Worm (Caenorhabditis elegans) whole organism, late embryonic: ENCODE results near the gene sod-4.

Source experiments
- F13H6.1 ChIP-seq: sonication (generic microtip); optimal IDR thresholded peaks from 2 replicates; lab custom pipeline; 2016; ENCODE audit warnings: missing genetic modification characterization, missing compliant biosample characterization
- K02D7.2 ChIP-seq: sonication (generic microtip); optimal IDR thresholded peaks from 2 replicates; lab custom pipeline; 2017; ENCODE audit warnings: mild to moderate bottlenecking, missing genetic modification characterization, missing compliant biosample characterization
- K09A11.1 ChIP-seq: sonication (generic microtip); optimal IDR thresholded peaks from 2 replicates; lab custom pipeline; 2017; ENCODE audit warnings: antibody characterized with exemption, mild to moderate bottlenecking, missing genetic modification characterization, missing compliant biosample characterization; ENCODE audit not compliant: insufficient read depth
- T23F11.4 ChIP-seq: fragments of 200-800 bp; sonication (Bioruptor generic); optimal IDR thresholded peaks from 2 replicates; lab custom pipeline; 2018; ENCODE audit warnings: mild to moderate bottlenecking, missing genetic modification characterization, missing compliant biosample characterization
- Y22D7AL.16 ChIP-seq: sonication (generic microtip); optimal IDR thresholded peaks from 2 replicates; lab custom pipeline; 2016; ENCODE audit warnings: missing genetic modification characterization, missing compliant biosample characterization
- ceh-14 ChIP-seq: sonication (generic microtip); optimal IDR thresholded peaks from 2 replicates; lab custom pipeline; 2016; ENCODE audit warnings: missing genotype, missing genetic modification characterization, missing compliant biosample characterization
- ceh-2 ChIP-seq: sonication (generic microtip); optimal IDR thresholded peaks from 2 replicates; lab custom pipeline; 2016; ENCODE audit warnings: missing genotype, missing genetic modification characterization, missing compliant biosample characterization
- ceh-30 ChIP-seq: fragments of 150-350 bp; optimal IDR thresholded peaks from 2 replicates; lab custom pipeline; 2014; ENCODE audit warnings: missing biosample characterization, missing genetic modification characterization
- ceh-31 ChIP-seq: sonication (generic microtip); optimal IDR thresholded peaks from 2 replicates; lab custom pipeline; 2016; ENCODE audit warnings: missing genetic modification characterization, missing compliant biosample characterization
- ceh-45 ChIP-seq: fragments of 200-800 bp; sonication (Bioruptor generic); IDR thresholded peaks from 2 replicates; pipeline ENCODE4 v1.3.6; 2022; ENCODE audit warnings: missing genetic modification reagents, missing genetic modification characterization, missing compliant biosample characterization
- ceh-48 ChIP-seq: sonication (generic microtip); optimal IDR thresholded peaks from 2 replicates; lab custom pipeline; 2016; ENCODE audit warnings: missing genetic modification characterization, inconsistent platforms, missing compliant biosample characterization
- ceh-6 ChIP-seq: fragments of 200-800 bp; sonication (Bioruptor generic); optimal IDR thresholded peaks from 2 replicates; lab custom pipeline; 2018; ENCODE audit warnings: mild to moderate bottlenecking, missing genetic modification characterization, missing compliant biosample characterization
- elt-2 ChIP-seq: sonication (generic microtip); optimal IDR thresholded peaks from 2 replicates; lab custom pipeline; 2016; ENCODE audit warnings: missing genetic modification reagents, missing genetic modification characterization, missing compliant biosample characterization
- elt-4 ChIP-seq: sonication (generic microtip); optimal IDR thresholded peaks from 2 replicates; lab custom pipeline; 2016; ENCODE audit warnings: missing genetic modification characterization, missing compliant biosample characterization
- ets-4 ChIP-seq: sonication (generic microtip); optimal IDR thresholded peaks from 2 replicates; lab custom pipeline; 2016; ENCODE audit warnings: missing genetic modification characterization, missing compliant biosample characterization
- eyg-1 ChIP-seq: sonication (generic microtip); optimal IDR thresholded peaks from 2 replicates; lab custom pipeline; 2016; ENCODE audit warnings: missing genotype, missing genetic modification characterization, missing compliant biosample characterization
- gmeb-2 ChIP-seq: sonication (generic microtip); optimal IDR thresholded peaks from 2 replicates; lab custom pipeline; 2016; ENCODE audit warnings: missing genetic modification characterization, inconsistent platforms, missing compliant biosample characterization
- hlh-15 ChIP-seq: sonication (generic microtip); optimal IDR thresholded peaks from 2 replicates; lab custom pipeline; 2016; ENCODE audit warnings: missing genetic modification characterization, missing compliant biosample characterization
- hlh-6 ChIP-seq: sonication (generic microtip); optimal IDR thresholded peaks from 2 replicates; lab custom pipeline; 2016; ENCODE audit warnings: missing genotype, missing genetic modification characterization, missing compliant biosample characterization
- hlh-8 ChIP-seq: sonication (generic microtip); optimal IDR thresholded peaks from 2 replicates; lab custom pipeline; 2016; ENCODE audit warnings: missing genotype, missing genetic modification characterization, missing compliant biosample characterization
- lim-6 ChIP-seq: sonication (generic microtip); optimal IDR thresholded peaks from 2 replicates; lab custom pipeline; 2016; ENCODE audit warnings: missing genetic modification characterization, missing compliant biosample characterization
- lin-11 ChIP-seq: fragments of 200-800 bp; sonication (Bioruptor generic); optimal IDR thresholded peaks from 2 replicates; lab custom pipeline; 2018; ENCODE audit warnings: mild to moderate bottlenecking, missing genetic modification characterization, missing compliant biosample characterization
- madf-2 ChIP-seq: sonication (generic microtip); optimal IDR thresholded peaks from 2 replicates; lab custom pipeline; 2017; ENCODE audit warnings: missing genetic modification characterization, missing compliant biosample characterization
- nhr-11 ChIP-seq: fragments of 150-350 bp; optimal IDR thresholded peaks from 2 replicates; lab custom pipeline; 2014; ENCODE audit warnings: missing biosample characterization, missing genetic modification characterization
- ref-2 ChIP-seq: sonication (generic microtip); optimal IDR thresholded peaks from 2 replicates; lab custom pipeline; 2016; ENCODE audit warnings: missing genetic modification characterization, missing compliant biosample characterization
- rnt-1 ChIP-seq: sonication (generic microtip); optimal IDR thresholded peaks from 2 replicates; lab custom pipeline; 2016; ENCODE audit warnings: missing genetic modification characterization, missing compliant biosample characterization
- sox-4 ChIP-seq: sonication (generic microtip); optimal IDR thresholded peaks from 2 replicates; lab custom pipeline; 2017; ENCODE audit warnings: mild to moderate bottlenecking, missing genetic modification characterization, inconsistent platforms, missing compliant biosample characterization
- syd-9 ChIP-seq: sonication (generic microtip); optimal IDR thresholded peaks from 2 replicates; lab custom pipeline; 2016; ENCODE audit warnings: mild to moderate bottlenecking, missing genetic modification characterization, moderate library complexity, missing compliant biosample characterization
- unc-42 ChIP-seq: sonication (generic microtip); optimal IDR thresholded peaks from 2 replicates; lab custom pipeline; 2016; ENCODE audit warnings: missing genotype, missing genetic modification characterization, missing compliant biosample characterization
- unc-55 ChIP-seq: sonication (generic microtip); optimal IDR thresholded peaks from 2 replicates; lab custom pipeline; 2017; ENCODE audit warnings: missing biosample characterization, missing genetic modification reagents, missing genetic modification characterization
- zip-5 ChIP-seq: sonication (generic microtip); optimal IDR thresholded peaks from 2 replicates; lab custom pipeline; 2016; ENCODE audit warnings: missing genetic modification characterization, missing compliant biosample characterization

The sod-4 gene

ce11 chrIII:9474501-9474900 is 25.7 kb downstream of the sod-4 start:
- TF ChIP-seq elt-2 (tag; lab: Kevin White, UChicago) (peak; percentile 1), T23F11.4 (GFP tag; lab: Kevin White, UChicago) (no peak), ceh-30 (tag; lab: Kevin White, UChicago) (no peak), F13H6.1 (tag; lab: Kevin White, UChicago) (no peak), gmeb-2 (tag; lab: Kevin White, UChicago) (no peak)

- TF ChIP-seq sox-4 (no peak), nhr-11 (tag; lab: Kevin White, UChicago) (no peak), unc-55 (GFP tag; lab: Kevin White, UChicago) (no peak), syd-9 (no peak), elt-4 (tag; lab: Kevin White, UChicago) (no peak), ets-4 (no peak), hlh-8 (tag; lab: Kevin White, UChicago) (no peak), eyg-1 (tag; lab: Kevin White, UChicago) (no peak)
Measured at ce11 chrIII:9472464-9472863, 27.7 kb downstream of the sod-4 start.

ce11 chrIII:9471996-9472395 is 28.2 kb downstream of the sod-4 start:
- no peak for TF ChIP-seq eyg-1 (tag; lab: Kevin White, UChicago)
- no peak for TF ChIP-seq ceh-31
- TF ChIP-seq ceh-48, result no peak
- no peak for TF ChIP-seq hlh-6 (tag; lab: Kevin White, UChicago)
- no peak for TF ChIP-seq hlh-15
- no peak for TF ChIP-seq ceh-14 (tag; lab: Kevin White, UChicago)
- no peak for TF ChIP-seq ref-2 (tag; lab: Kevin White, UChicago)
- no peak for TF ChIP-seq ceh-45 (GFP tag; lab: Robert Waterston, UW)
- TF ChIP-seq Y22D7AL.16 (tag; lab: Kevin White, UChicago), result no peak
- TF ChIP-seq syd-9, result no peak
- no peak for TF ChIP-seq zip-5 (tag; lab: Kevin White, UChicago)
- no peak for TF ChIP-seq madf-2
- no peak for TF ChIP-seq lin-11 (tag; lab: Kevin White, UChicago)
- no peak for TF ChIP-seq ceh-6 (GFP tag; lab: Kevin White, UChicago)
- TF ChIP-seq gmeb-2 (tag; lab: Kevin White, UChicago), result no peak
- no peak for TF ChIP-seq unc-55 (GFP tag; lab: Kevin White, UChicago)
- TF ChIP-seq K09A11.1 (tag; lab: Kevin White, UChicago), result no peak
- TF ChIP-seq ceh-30 (tag; lab: Kevin White, UChicago), result no peak
- no peak for TF ChIP-seq lim-6
- TF ChIP-seq K02D7.2 (tag; lab: Kevin White, UChicago), result no peak

ce11 chrIII:9467857-9468256 is 32.3 kb downstream of the sod-4 start, which contains the start of gene tag-342:
tag-342 (plus strand) TSS chrIII:9468157.
- TF ChIP-seq K09A11.1 (tag; lab: Kevin White, UChicago), result no peak

ce11 chrIII:9467095-9467494 is 33.1 kb downstream of the sod-4 start, which contains the start of gene baf-1:
baf-1 (plus strand) TSS chrIII:9467464.
- TF ChIP-seq syd-9, result no peak
- TF ChIP-seq ceh-31, result peak; percentile 52
- no peak for TF ChIP-seq rnt-1 (tag; lab: Kevin White, UChicago)
- TF ChIP-seq elt-2 (tag; lab: Kevin White, UChicago), result peak; percentile 40

- TF ChIP-seq ceh-2 (tag; lab: Kevin White, UChicago), result no peak
- no peak for TF ChIP-seq unc-42 (tag; lab: Kevin White, UChicago)
- TF ChIP-seq sox-4, result no peak
Measured at ce11 chrIII:9465865-9466264, 34.3 kb downstream of the sod-4 start, which contains the start of gene B0464.6. B0464.6 (minus strand) TSS chrIII:9465965.
